Fruit fly (Drosophila melanogaster) whole organism, embryonic: ENCODE data around the gene CG31776.

Experiments used
- Aef1 ChIP-seq: fragments of 200-800 bp; sonication (Bioruptor generic); IDR thresholded peaks from 3 replicates; pipeline ENCODE4 v1.3.6; 2022; ENCODE audit warnings: missing biosample characterization, missing genetic modification characterization
- Atf6 ChIP-seq: fragments of 200-800 bp; sonication (Bioruptor generic); IDR thresholded peaks from 2 replicates; pipeline ENCODE4 v1.3.6; 2022; ENCODE audit warnings: missing biosample characterization, missing genetic modification characterization
- C15 ChIP-seq: fragments of 200-800 bp; sonication (Bioruptor generic); IDR thresholded peaks from 3 replicates; pipeline ENCODE4 v1.3.6; 2022; ENCODE audit warnings: missing biosample characterization, missing genetic modification characterization
- CG12391 ChIP-seq: fragments of 200-800 bp; sonication (Bioruptor generic); optimal IDR thresholded peaks from 3 replicates; lab custom pipeline; 2018; ENCODE audit warnings: missing biosample characterization, mild to moderate bottlenecking, missing genetic modification characterization, moderate library complexity
- CG12659 ChIP-seq: fragments of 200-800 bp; sonication (Bioruptor generic); optimal IDR thresholded peaks from 3 replicates; lab custom pipeline; 2017; ENCODE audit warnings: mild to moderate bottlenecking, missing biosample characterization, missing genetic modification reagents, missing genetic modification characterization
- CG13296 ChIP-seq: fragments of 200-800 bp; sonication (Bioruptor generic); optimal IDR thresholded peaks from 3 replicates; lab custom pipeline; 2018; ENCODE audit warnings: missing biosample characterization, mild to moderate bottlenecking, missing genetic modification characterization
- CG14441 ChIP-seq: fragments of 200-800 bp; sonication (Bioruptor generic); IDR thresholded peaks from 2 replicates; pipeline ENCODE4 v1.3.6; 2022; ENCODE audit warnings: missing biosample characterization, missing genetic modification characterization
- CG14710 ChIP-seq: fragments of 200-800 bp; sonication (Bioruptor generic); optimal IDR thresholded peaks from 3 replicates; lab custom pipeline; 2019; ENCODE audit warnings: missing biosample characterization, mild to moderate bottlenecking, missing genetic modification characterization, moderate library complexity
- CG1529 ChIP-seq: fragments of 200-800 bp; sonication (Bioruptor generic); optimal IDR thresholded peaks from 3 replicates; lab custom pipeline; 2018; ENCODE audit warnings: missing biosample characterization, missing genetic modification characterization
- CG16863 ChIP-seq: fragments of 200-800 bp; sonication (Bioruptor generic); optimal IDR thresholded peaks from 3 replicates; lab custom pipeline; 2016; ENCODE audit warnings: missing biosample characterization, missing genetic modification characterization
- CG18011 ChIP-seq: fragments of 200-800 bp; sonication (Bioruptor generic); optimal IDR thresholded peaks from 2 replicates; lab custom pipeline; 2017; ENCODE audit warnings: missing biosample characterization, missing genetic modification characterization, mild to moderate bottlenecking, moderate library complexity, missing genotype
- CG18619 ChIP-seq: fragments of 200-800 bp; sonication (Bioruptor generic); optimal IDR thresholded peaks from 3 replicates; lab custom pipeline; 2017; ENCODE audit warnings: missing biosample characterization, mild to moderate bottlenecking, missing genetic modification characterization
- CG2120 ChIP-seq: fragments of 200-800 bp; sonication (Bioruptor generic); optimal IDR thresholded peaks from 3 replicates; lab custom pipeline; 2016; ENCODE audit warnings: missing biosample characterization, missing genetic modification characterization
- CG3163 ChIP-seq: fragments of 200-800 bp; sonication (Bioruptor generic); optimal IDR thresholded peaks from 3 replicates; lab custom pipeline; 2016; ENCODE audit warnings: missing biosample characterization, missing genetic modification characterization
- CG32532 ChIP-seq: fragments of 200-800 bp; sonication (Bioruptor generic); IDR thresholded peaks from 2 replicates; pipeline ENCODE4 v1.3.6; 2022; ENCODE audit warnings: missing biosample characterization, missing genetic modification characterization
- CG3726 ChIP-seq: fragments of 200-800 bp; sonication (Bioruptor generic); IDR thresholded peaks from 3 replicates; pipeline ENCODE4, ENCODE4 v1.3.6; 2022; ENCODE audit warnings: missing biosample characterization, missing genetic modification characterization
- CG3995 ChIP-seq: fragments of 200-800 bp; sonication (Bioruptor generic); optimal IDR thresholded peaks from 3 replicates; lab custom pipeline; 2016; ENCODE audit warnings: missing biosample characterization, missing genetic modification characterization
- CG6854 ChIP-seq: fragments of 200-800 bp; sonication (Bioruptor generic); optimal IDR thresholded peaks from 3 replicates; lab custom pipeline; 2017; ENCODE audit warnings: missing biosample characterization, mild to moderate bottlenecking, missing genetic modification characterization
- CG7357 ChIP-seq: fragments of 200-800 bp; sonication (Bioruptor generic); IDR thresholded peaks from 3 replicates; pipeline ENCODE4 v1.3.6; 2022; ENCODE audit warnings: missing biosample characterization, missing genetic modification characterization
- CG8478 ChIP-seq: fragments of >200 bp; optimal IDR thresholded peaks from 2 replicates; lab custom pipeline; 2018
- CG9727 ChIP-seq: fragments of 200-800 bp; sonication (Bioruptor generic); optimal IDR thresholded peaks from 3 replicates; lab custom pipeline; 2017; ENCODE audit warnings: missing biosample characterization, mild to moderate bottlenecking, missing genetic modification characterization
- CG9876 ChIP-seq: fragments of 200-800 bp; sonication (Bioruptor generic); optimal IDR thresholded peaks from 2 replicates; lab custom pipeline; 2016; ENCODE audit warnings: missing biosample characterization, missing genetic modification characterization
- CHES-1-like ChIP-seq: fragments of 200-800 bp; sonication (Bioruptor generic); optimal IDR thresholded peaks from 2 replicates; lab custom pipeline; 2016; ENCODE audit warnings: missing biosample characterization, missing genetic modification characterization
- HHEX ChIP-seq: fragments of 200-800 bp; sonication (Bioruptor generic); optimal IDR thresholded peaks from 3 replicates; lab custom pipeline; 2017; ENCODE audit warnings: missing biosample characterization, mild to moderate bottlenecking, missing genetic modification characterization, missing genetic modification reagents
- Hr51 ChIP-seq, 2 experiments: fragments of 200-800 bp; sonication (Bioruptor generic); optimal IDR thresholded peaks; 2 replicates in 1 of 2; 3 replicates in 1 of 2; lab custom pipeline; 2016 to 2018; ENCODE audit warnings: missing biosample characterization in 2 of 2, missing genetic modification characterization in 2 of 2, mild to moderate bottlenecking in 1 of 2, moderate library complexity in 1 of 2
- Lpt ChIP-seq: fragments of >200 bp; optimal IDR thresholded peaks from 2 replicates; lab custom pipeline; 2018; ENCODE audit warnings: missing biosample characterization, missing genetic modification characterization
- Med ChIP-seq: fragments of 200-800 bp; sonication (Bioruptor generic); peaks from one replicate; lab custom pipeline; 2016; ENCODE audit warnings: missing biosample characterization, missing genetic modification characterization, mild to moderate bottlenecking, inconsistent platforms, moderate library complexity
- Meics ChIP-seq: fragments of 200-800 bp; sonication (Bioruptor generic); optimal IDR thresholded peaks from 2 replicates; lab custom pipeline; 2017; ENCODE audit warnings: missing biosample characterization, mild to moderate bottlenecking, missing genetic modification characterization
- Myb ChIP-seq: fragments of 200-800 bp; sonication (Bioruptor generic); optimal IDR thresholded peaks from 2 replicates; lab custom pipeline; 2016; ENCODE audit warnings: missing biosample characterization, missing genetic modification characterization
- Oli ChIP-seq: fragments of 200-800 bp; sonication (Bioruptor generic); optimal IDR thresholded peaks from 2 replicates; lab custom pipeline; 2018; ENCODE audit warnings: missing biosample characterization, mild to moderate bottlenecking, missing genetic modification characterization, moderate library complexity
- Scr ChIP-seq: fragments of 200-800 bp; sonication (Bioruptor generic); IDR thresholded peaks from 2 replicates; pipeline ENCODE4 v1.3.6; 2022; ENCODE audit warnings: missing biosample characterization, missing genetic modification characterization; ENCODE audit not compliant: partially characterized antibody
- Sox100B ChIP-seq: fragments of 200-800 bp; sonication (Bioruptor generic); optimal IDR thresholded peaks from 3 replicates; lab custom pipeline; 2018; ENCODE audit warnings: missing biosample characterization, mild to moderate bottlenecking, missing genetic modification characterization
- Trl ChIP-seq, 3 experiments: fragments of >200 bp in 2 of 3; fragments of 200-800 bp in 1 of 3; sonication (Bioruptor generic) in 1 of 3; optimal IDR thresholded peaks; 2 replicates in 1 of 3; 3 replicates in 2 of 3; lab custom pipeline; 2016 to 2017; ENCODE audit warnings: missing biosample characterization in 1 of 3, missing genetic modification characterization in 1 of 3
- Usf ChIP-seq: fragments of 200-800 bp; sonication (Bioruptor generic); optimal IDR thresholded peaks from 2 replicates; lab custom pipeline; 2017; ENCODE audit warnings: missing genotype, missing biosample characterization, missing genetic modification characterization
- crol ChIP-seq: fragments of 200-800 bp; sonication (Bioruptor generic); IDR thresholded peaks from 2 replicates; pipeline ENCODE4 v1.3.6; 2022; ENCODE audit warnings: missing biosample characterization, missing genetic modification characterization
- dati ChIP-seq: fragments of 200-800 bp; sonication (Bioruptor generic); IDR thresholded peaks from 2 replicates; pipeline ENCODE4 v1.3.6; 2022; ENCODE audit warnings: missing biosample characterization, missing genetic modification characterization
- dmrt99B ChIP-seq: fragments of 200-800 bp; sonication (Bioruptor generic); optimal IDR thresholded peaks from 2 replicates; lab custom pipeline; 2018; ENCODE audit warnings: missing biosample characterization, mild to moderate bottlenecking, missing genetic modification characterization, moderate library complexity
- dpn ChIP-seq, 2 experiments: fragments of 200-800 bp; sonication (Bioruptor generic); optimal IDR thresholded peaks; 3 replicates each; lab custom pipeline; 2016; ENCODE audit warnings: missing biosample characterization in 2 of 2, missing genetic modification characterization in 2 of 2
- dysf ChIP-seq: fragments of 200-800 bp; sonication (Bioruptor generic); IDR thresholded peaks from 3 replicates; pipeline ENCODE4 v1.3.6; 2022; ENCODE audit warnings: missing biosample characterization, missing genetic modification characterization
- fu2 ChIP-seq: fragments of 200-800 bp; sonication (Bioruptor generic); optimal IDR thresholded peaks from 2 replicates; lab custom pipeline; 2016; ENCODE audit warnings: missing biosample characterization, missing genetic modification characterization
- gcm ChIP-seq: fragments of 200-800 bp; sonication (Bioruptor generic); optimal IDR thresholded peaks from 2 replicates; lab custom pipeline; 2019; ENCODE audit warnings: missing biosample characterization, mild to moderate bottlenecking, missing genetic modification characterization, moderate library complexity
- gem ChIP-seq: fragments of 200-800 bp; sonication (Bioruptor generic); optimal IDR thresholded peaks from 2 replicates; lab custom pipeline; 2019; ENCODE audit warnings: missing biosample characterization, mild to moderate bottlenecking, missing genetic modification characterization, moderate library complexity
- grau ChIP-seq: fragments of 200-800 bp; optimal IDR thresholded peaks from 3 replicates; lab custom pipeline; 2019; ENCODE audit warnings: missing biosample characterization, mild to moderate bottlenecking, missing genetic modification characterization, moderate library complexity
- gsb ChIP-seq: fragments of 200-800 bp; sonication (Bioruptor generic); IDR thresholded peaks from 2 replicates; pipeline ENCODE4 v1.3.6; 2022; ENCODE audit warnings: missing biosample characterization, missing genetic modification characterization
- lilli ChIP-seq: fragments of 200-800 bp; sonication (Bioruptor generic); optimal IDR thresholded peaks from 3 replicates; lab custom pipeline; 2016; ENCODE audit warnings: missing biosample characterization, missing genetic modification characterization
- nerfin-1 ChIP-seq: fragments of 200-800 bp; sonication (Bioruptor generic); optimal IDR thresholded peaks from 3 replicates; lab custom pipeline; 2019; ENCODE audit warnings: missing biosample characterization, mild to moderate bottlenecking, missing genetic modification characterization, moderate library complexity
- pfk ChIP-seq: fragments of 200-800 bp; sonication (Bioruptor generic); optimal IDR thresholded peaks from 2 replicates; lab custom pipeline; 2018; ENCODE audit warnings: missing biosample characterization, mild to moderate bottlenecking, missing genetic modification characterization, moderate library complexity
- sqz ChIP-seq: fragments of 200-800 bp; sonication (Bioruptor generic); optimal IDR thresholded peaks from 3 replicates; lab custom pipeline; 2018; ENCODE audit warnings: missing biosample characterization, mild to moderate bottlenecking, missing genetic modification characterization
- stc ChIP-seq: fragments of 200-800 bp; sonication (Bioruptor generic); IDR thresholded peaks from 2 replicates; pipeline ENCODE4 v1.3.6; 2022; ENCODE audit warnings: missing biosample characterization, missing genetic modification characterization
- tup ChIP-seq: fragments of 200-800 bp; sonication (Bioruptor generic); optimal IDR thresholded peaks from 2 replicates; lab custom pipeline; 2016; ENCODE audit warnings: missing biosample characterization, mild to moderate bottlenecking, missing genetic modification characterization, moderate library complexity

The CG31776 gene

dm6 chr2L:3475948-3476347 is 6.0 kb downstream of the CG31776 start (continued):
- TF ChIP-seq Usf (GFP tag; lab: Kevin White, UChicago) (no peak), CG12659 (GFP tag; lab: Kevin White, UChicago) (peak; percentile 70), CG32532 (GFP tag; lab: Robert Waterston, UW) (peak; percentile 58; the same call in 1 of the 2 replicates), stc (GFP tag; lab: Robert Waterston, UW) (peak; percentile 34; the same call in 1 of the 2 replicates), fu2 (GFP tag; lab: Kevin White, UChicago) (no peak), tup (GFP tag; lab: Kevin White, UChicago) (no peak), grau (tag; lab: Kevin White, UChicago) (peak; percentile 73), HHEX (GFP tag; lab: Kevin White, UChicago) (peak; percentile 76), gsb (GFP tag; lab: Robert Waterston, UW) (peak; percentile 45; the same call in 1 of the 2 replicates), CG8478 (lab: Kevin White, UChicago) (no peak), CG16863 (GFP tag; lab: Kevin White, UChicago) (peak; percentile 1), C15 (GFP tag; lab: Robert Waterston, UW) (no peak), CG1529 (GFP tag; lab: Kevin White, UChicago) (no peak), Atf6 (GFP tag; lab: Robert Waterston, UW) (peak; percentile 65; the same call in 1 of the 2 replicates), CG9876 (GFP tag; lab: Kevin White, UChicago) (no peak), Scr (no peak), CG3995 (peak; percentile 11), Oli (peak; percentile 65), CG9727 (GFP tag; lab: Kevin White, UChicago) (peak; percentile 62), CG3726 (GFP tag; lab: Robert Waterston, UW) (0 out of 3 replicates have a peak, but pooled peaks have one; percentile 18), Med (GFP tag; lab: Kevin White, UChicago) (peak; percentile 77), Hr51 (GFP tag; optimal IDR thresholded peaks at IDR 0.05; lab: Kevin White, UChicago) (peak in 1 of 2 experiments; percentile 81), CG13296 (GFP tag; lab: Kevin White, UChicago) (peak; percentile 69), Lpt (GFP tag; lab: Kevin White, UChicago) (no peak), CG6854 (peak; percentile 3), dpn (GFP tag; optimal IDR thresholded peaks at IDR 0.05; lab: Kevin White, UChicago) (peak; percentile 38 to 60), CG18011 (GFP tag; lab: Kevin White, UChicago) (peak; percentile 38), dati (GFP tag; lab: Robert Waterston, UW) (no peak), CG12391 (peak; percentile 74), CG14710 (tag; lab: Kevin White, UChicago) (peak; percentile 19), dmrt99B (tag; lab: Kevin White, UChicago) (peak; percentile 78), Meics (GFP tag; lab: Kevin White, UChicago) (peak; percentile 83), CG18619 (GFP tag; lab: Kevin White, UChicago) (peak; percentile 82), CG3163 (GFP tag; lab: Kevin White, UChicago) (no peak), CG2120 (GFP tag; lab: Kevin White, UChicago) (peak; percentile 78), lilli (GFP tag; lab: Kevin White, UChicago) (peak; percentile 71), Trl (optimal IDR thresholded peaks at IDR 0.05; lab: Kevin White, UChicago) (no peak), Trl (GFP tag; optimal IDR thresholded peaks at IDR 0.05; lab: Kevin White, UChicago) (peak; percentile 37), dysf (peak; percentile 83), crol (GFP tag; lab: Robert Waterston, UW) (no peak), CHES-1-like (GFP tag; lab: Kevin White, UChicago) (peak; percentile 55), Sox100B (GFP tag; lab: Kevin White, UChicago) (peak; percentile 77), Myb (GFP tag; lab: Kevin White, UChicago) (peak; percentile 24), gcm (GFP tag; lab: Kevin White, UChicago) (peak; percentile 3), CG7357 (GFP tag; lab: Robert Waterston, UW) (0 out of 3 replicates have a peak, but pooled peaks have one; percentile 23), Aef1 (GFP tag; lab: Robert Waterston, UW) (peak; percentile 58; the same call in 2 of the 3 replicates), pfk (no peak), nerfin-1 (no peak), sqz (no peak), gem (tag; lab: Kevin White, UChicago) (peak; percentile 82), CG14441 (0 out of 2 replicates have a peak, but pooled peaks have one; percentile 54)
